Worm (Caenorhabditis elegans) whole organism, L1 larva: ENCODE measurements around the gene C13F10.8.

Experiments used
- C16A3.4 ChIP-seq: fragments of 150-350 bp; optimal IDR thresholded peaks from 2 replicates; lab custom pipeline; 2014; ENCODE audit warnings: missing biosample characterization, missing genetic modification characterization
- C34B4.2 ChIP-seq: sonication (generic microtip); optimal IDR thresholded peaks from 2 replicates; lab custom pipeline; 2017; ENCODE audit warnings: mild to moderate bottlenecking, missing genetic modification characterization, missing compliant biosample characterization
- aly-2 ChIP-seq: fragments of 150-350 bp; optimal IDR thresholded peaks from 2 replicates; lab custom pipeline; 2014; ENCODE audit warnings: missing biosample characterization, missing genetic modification characterization
- ama-1 ChIP-seq: fragments of 150-350 bp; optimal IDR thresholded peaks from 2 replicates; lab custom pipeline; 2014
- ceh-63 ChIP-seq: fragments of 200-800 bp; sonication (Bioruptor generic); optimal IDR thresholded peaks from 2 replicates; lab custom pipeline; 2018; ENCODE audit warnings: mild to moderate bottlenecking, missing genetic modification characterization, missing compliant biosample characterization
- ceh-88 ChIP-seq: fragments of 200-800 bp; sonication (Bioruptor generic); IDR thresholded peaks from 2 replicates; pipeline ENCODE4 v1.3.6; 2022; ENCODE audit warnings: missing genetic modification characterization, missing compliant biosample characterization
- ceh-90 ChIP-seq: sonication (generic microtip); optimal IDR thresholded peaks from 2 replicates; lab custom pipeline; 2016; ENCODE audit warnings: missing genetic modification characterization, missing compliant biosample characterization
- dsc-1 ChIP-seq: sonication (generic microtip); optimal IDR thresholded peaks from 2 replicates; lab custom pipeline; 2016; ENCODE audit warnings: mild to moderate bottlenecking, missing genetic modification characterization, missing compliant biosample characterization
- egl-27 ChIP-seq, 2 experiments: fragments of 150-350 bp in 1 of 2; sonication (generic microtip); optimal IDR thresholded peaks; 3 replicates each; lab custom pipeline; 2017 to 2018; ENCODE audit warnings: missing biosample characterization in 2 of 2, missing genetic modification characterization in 2 of 2, missing genetic modification reagents in 2 of 2
- elt-2 ChIP-seq: sonication (generic microtip); optimal IDR thresholded peaks from 2 replicates; lab custom pipeline; 2016; ENCODE audit warnings: missing genetic modification characterization, mild to moderate bottlenecking, inconsistent platforms, missing compliant biosample characterization, missing genetic modification reagents
- elt-3 ChIP-seq, 6 experiments: fragments of 150-350 bp in 1 of 6; sonication (generic microtip); optimal IDR thresholded peaks; 2 replicates each; lab custom pipeline; 2017 to 2018; ENCODE audit warnings: missing biosample characterization in 6 of 6, missing genetic modification characterization in 6 of 6, inconsistent platforms in 1 of 6
- fkh-10 ChIP-seq: sonication (generic microtip); optimal IDR thresholded peaks from 2 replicates; lab custom pipeline; 2017; ENCODE audit warnings: missing biosample characterization, missing genetic modification reagents, missing genetic modification characterization
- grh-1 ChIP-seq: fragments of 200-800 bp; sonication (Bioruptor generic); IDR thresholded peaks from 2 replicates; pipeline ENCODE4 v1.3.6; 2022; ENCODE audit warnings: missing genetic modification reagents, missing genetic modification characterization, missing compliant biosample characterization
- hlh-17 ChIP-seq: fragments of 200-800 bp; sonication (Bioruptor generic); optimal IDR thresholded peaks from 2 replicates; lab custom pipeline; 2018; ENCODE audit warnings: missing genetic modification characterization, mild to moderate bottlenecking, missing compliant biosample characterization, moderate library complexity, borderline replicate concordance
- hpl-2 ChIP-seq: fragments of 150-350 bp; optimal IDR thresholded peaks from 2 replicates; lab custom pipeline; 2014; ENCODE audit warnings: missing biosample characterization, missing genetic modification reagents, missing genetic modification characterization
- irx-1 ChIP-seq: sonication (generic microtip); optimal IDR thresholded peaks from 2 replicates; lab custom pipeline; 2016; ENCODE audit warnings: missing genetic modification characterization, missing compliant biosample characterization
- isw-1 ChIP-seq: fragments of 200-800 bp; sonication (Bioruptor generic); IDR thresholded peaks from 2 replicates; pipeline ENCODE4 v1.3.6; 2022; ENCODE audit warnings: missing genetic modification characterization, missing compliant biosample characterization
- lin-13 ChIP-seq: fragments of 150-350 bp; optimal IDR thresholded peaks from 2 replicates; lab custom pipeline; 2014; ENCODE audit warnings: missing biosample characterization, missing genetic modification reagents, missing genetic modification characterization
- lin-35 ChIP-seq, 2 experiments: fragments of 150-350 bp; optimal IDR thresholded peaks; 2 replicates each; lab custom pipeline; 2014; ENCODE audit warnings: missing biosample characterization in 2 of 2, missing genetic modification characterization in 2 of 2, missing genetic modification reagents in 2 of 2
- lir-3 ChIP-seq: sonication (generic microtip); optimal IDR thresholded peaks from 2 replicates; lab custom pipeline; 2016; ENCODE audit warnings: mild to moderate bottlenecking, missing genetic modification characterization, moderate library complexity, missing compliant biosample characterization; ENCODE audit not compliant: poor library complexity
- lsy-2 ChIP-seq, 2 experiments: fragments of 150-350 bp; optimal IDR thresholded peaks; 2 replicates each; lab custom pipeline; 2014; ENCODE audit warnings: missing biosample characterization in 2 of 2, missing genetic modification characterization in 2 of 2
- mdl-1 ChIP-seq, 2 experiments: fragments of 150-350 bp; optimal IDR thresholded peaks; 2 replicates each; lab custom pipeline; 2014 to 2017; ENCODE audit warnings: missing biosample characterization in 2 of 2, missing genetic modification characterization in 2 of 2, inconsistent platforms in 1 of 2
- mef-2 ChIP-seq: fragments of 150-350 bp; optimal IDR thresholded peaks from 2 replicates; lab custom pipeline; 2014; ENCODE audit warnings: missing biosample characterization, missing genetic modification characterization
- nhr-11 ChIP-seq: fragments of 150-350 bp; optimal IDR thresholded peaks from 2 replicates; lab custom pipeline; 2014; ENCODE audit warnings: missing biosample characterization, missing genetic modification characterization
- nhr-12 ChIP-seq: sonication (generic microtip); optimal IDR thresholded peaks from 2 replicates; lab custom pipeline; 2017; ENCODE audit warnings: missing biosample characterization, missing genetic modification characterization
- nhr-20 ChIP-seq: sonication (generic microtip); optimal IDR thresholded peaks from 2 replicates; lab custom pipeline; 2016; ENCODE audit warnings: mild to moderate bottlenecking, missing genetic modification characterization, missing compliant biosample characterization
- nhr-28 ChIP-seq: fragments of 150-350 bp; optimal IDR thresholded peaks from 2 replicates; lab custom pipeline; 2014; ENCODE audit warnings: missing biosample characterization, missing genetic modification characterization
- nhr-71 ChIP-seq: sonication (generic microtip); optimal IDR thresholded peaks from 2 replicates; lab custom pipeline; 2016; ENCODE audit warnings: mild to moderate bottlenecking, missing genetic modification characterization, moderate library complexity, missing compliant biosample characterization
- nhr-76 ChIP-seq: sonication (generic microtip); optimal IDR thresholded peaks from 2 replicates; lab custom pipeline; 2017; ENCODE audit warnings: missing biosample characterization, missing genetic modification characterization
- pax-3 ChIP-seq: fragments of 200-800 bp; sonication (Bioruptor generic); optimal IDR thresholded peaks from 2 replicates; lab custom pipeline; 2018; ENCODE audit warnings: mild to moderate bottlenecking, missing genetic modification characterization, moderate library complexity, missing compliant biosample characterization
- pqm-1 ChIP-seq: sonication (generic microtip); optimal IDR thresholded peaks from 3 replicates; lab custom pipeline; 2017; ENCODE audit warnings: missing biosample characterization, missing genetic modification characterization
- rnt-1 ChIP-seq: sonication (generic microtip); optimal IDR thresholded peaks from 2 replicates; lab custom pipeline; 2016; ENCODE audit warnings: mild to moderate bottlenecking, missing genetic modification characterization, moderate library complexity, missing compliant biosample characterization
- skn-1 ChIP-seq: fragments of 150-350 bp; optimal IDR thresholded peaks from 2 replicates; lab custom pipeline; 2014; ENCODE audit warnings: missing biosample characterization, missing genetic modification characterization
- sox-4 ChIP-seq: sonication (generic microtip); optimal IDR thresholded peaks from 2 replicates; lab custom pipeline; 2016; ENCODE audit warnings: missing genetic modification characterization, missing compliant biosample characterization
- sup-37 ChIP-seq: fragments of 200-800 bp; sonication (Bioruptor generic); optimal IDR thresholded peaks from 2 replicates; lab custom pipeline; 2018; ENCODE audit warnings: mild to moderate bottlenecking, missing genetic modification characterization, missing compliant biosample characterization
- swsn-7 ChIP-seq: sonication (generic microtip); optimal IDR thresholded peaks from 2 replicates; lab custom pipeline; 2016; ENCODE audit warnings: missing genetic modification characterization, missing compliant biosample characterization
- tbx-2 ChIP-seq: sonication (generic microtip); optimal IDR thresholded peaks from 2 replicates; lab custom pipeline; 2016; ENCODE audit warnings: missing genetic modification characterization, missing compliant biosample characterization
- tlp-1 ChIP-seq: fragments of 150-350 bp; optimal IDR thresholded peaks from 2 replicates; lab custom pipeline; 2014; ENCODE audit warnings: missing biosample characterization, missing genetic modification characterization
- unc-130 ChIP-seq: fragments of 150-350 bp; optimal IDR thresholded peaks from 2 replicates; lab custom pipeline; 2017; ENCODE audit warnings: missing biosample characterization, missing genetic modification characterization, inconsistent platforms
- unc-30 ChIP-seq: sonication (generic microtip); optimal IDR thresholded peaks from 2 replicates; lab custom pipeline; 2017; ENCODE audit warnings: missing biosample characterization, missing genetic modification characterization
- unc-86 ChIP-seq: sonication (generic microtip); optimal IDR thresholded peaks from 2 replicates; lab custom pipeline; 2016; ENCODE audit warnings: missing genetic modification characterization, missing compliant biosample characterization
- xbp-1 ChIP-seq: sonication (generic microtip); optimal IDR thresholded peaks from 2 replicates; lab custom pipeline; 2016; ENCODE audit warnings: missing genetic modification characterization, missing compliant biosample characterization
- zag-1 ChIP-seq: fragments of 150-350 bp; optimal IDR thresholded peaks from 2 replicates; lab custom pipeline; 2014; ENCODE audit warnings: missing biosample characterization, missing genetic modification characterization
- zip-4 ChIP-seq: fragments of 200-800 bp; sonication (Bioruptor generic); optimal IDR thresholded peaks from 2 replicates; lab custom pipeline; 2018; ENCODE audit warnings: mild to moderate bottlenecking, missing genetic modification characterization, moderate library complexity, missing compliant biosample characterization
- ztf-4 ChIP-seq: fragments of 150-350 bp; optimal IDR thresholded peaks from 2 replicates; lab custom pipeline; 2014; ENCODE audit warnings: missing biosample characterization, missing genetic modification characterization

The C13F10.8 gene

ce11 chrV:7196498-7196966 lies 24.3 kb downstream of the C13F10.8 start, which contains the start of gene F09G2.2 (continued):
- TF ChIP-seq ceh-63 (no peak), tbx-2 (tag; lab: Kevin White, UChicago) (peak; percentile 91), egl-27 (tag; optimal IDR thresholded peaks at IDR 0.05; lab: Kevin White, UChicago) (no peak), sox-4 (tag; lab: Kevin White, UChicago) (no peak), ceh-90 (tag; lab: Kevin White, UChicago) (no peak), unc-30 (tag; lab: Kevin White, UChicago) (no peak), hlh-17 (GFP tag; lab: Kevin White, UChicago) (no peak), ceh-88 (GFP tag; lab: Robert Waterston, UW) (peak; percentile 74), irx-1 (tag; lab: Kevin White, UChicago) (peak; percentile 82), elt-3 (tag; optimal IDR thresholded peaks at IDR 0.05; lab: Kevin White, UChicago) (peak in 4 of 6 experiments; percentile 14 to 93 (median 68)), zag-1 (tag; lab: Kevin White, UChicago) (no peak), lin-13 (GFP tag; lab: Kevin White, UChicago) (peak; percentile 90), dsc-1 (tag; lab: Kevin White, UChicago) (peak; percentile 82), grh-1 (GFP tag; lab: Robert Waterston, UW) (peak; percentile 87), lir-3 (tag; lab: Kevin White, UChicago) (peak; percentile 29), nhr-28 (tag; lab: Kevin White, UChicago) (no peak), mdl-1 (tag; optimal IDR thresholded peaks at IDR 0.05; lab: Kevin White, UChicago) (peak in 1 of 2 experiments; percentile 90), mef-2 (tag; lab: Kevin White, UChicago) (peak; percentile 62), zip-4 (peak; percentile 73), tlp-1 (tag; lab: Kevin White, UChicago) (no peak), lin-35 (GFP tag; optimal IDR thresholded peaks at IDR 0.05; lab: Kevin White, UChicago) (peak; percentile 96 to 97), pqm-1 (tag; lab: Kevin White, UChicago) (no peak), unc-86 (tag; lab: Kevin White, UChicago) (peak; percentile 83), unc-130 (tag; lab: Kevin White, UChicago) (peak; percentile 94), sup-37 (GFP tag; lab: Kevin White, UChicago) (peak; percentile 30), nhr-11 (tag; lab: Kevin White, UChicago) (peak; percentile 10), skn-1 (peak; percentile 92), isw-1 (GFP tag; lab: Robert Waterston, UW) (peak; percentile 88), ama-1 (lab: Kevin White, UChicago) (peak; percentile 63), pax-3 (tag; lab: Kevin White, UChicago) (peak; percentile 60), nhr-12 (tag; lab: Kevin White, UChicago) (no peak), swsn-7 (peak; percentile 93), C34B4.2 (tag; lab: Kevin White, UChicago) (no peak), hpl-2 (GFP tag; lab: Kevin White, UChicago) (peak; percentile 52), nhr-71 (tag; lab: Kevin White, UChicago) (peak; percentile 95), nhr-20 (peak; percentile 94), ztf-4 (peak; percentile 69)

ce11 chrV:7196037-7196436 lies 24.8 kb downstream of the C13F10.8 start, which contains the start of gene attf-2:
TSS of gene attf-2 (minus strand) at chrV:7196137.
- TF ChIP-seq mdl-1 (tag; optimal IDR thresholded peaks at IDR 0.05; lab: Kevin White, UChicago) (no peak), dsc-1 (tag; lab: Kevin White, UChicago) (no peak), nhr-76 (tag; lab: Kevin White, UChicago) (no peak), nhr-12 (tag; lab: Kevin White, UChicago) (no peak), lsy-2 (tag; optimal IDR thresholded peaks at IDR 0.05; lab: Kevin White, UChicago) (no peak), rnt-1 (no peak), lin-13 (GFP tag; lab: Kevin White, UChicago) (no peak), lir-3 (tag; lab: Kevin White, UChicago) (no peak), xbp-1 (no peak), unc-86 (tag; lab: Kevin White, UChicago) (no peak), elt-2 (tag; lab: Kevin White, UChicago) (no peak), C16A3.4 (tag; lab: Kevin White, UChicago) (no peak), aly-2 (tag; lab: Kevin White, UChicago) (no peak), fkh-10 (no peak), nhr-28 (tag; lab: Kevin White, UChicago) (no peak), ceh-88 (GFP tag; lab: Robert Waterston, UW) (no peak)
